Worm (Caenorhabditis elegans): ENCODE measurements around the gene gldi-10.

- TF ChIP-seq bed-2 (GFP tag; IDR thresholded peaks at IDR 0.05): no peak
- no peak for TF ChIP-seq lsl-1 (GFP tag; optimal IDR thresholded peaks at IDR 0.05)
- TF ChIP-seq chd-7 (tag; optimal IDR thresholded peaks at IDR 0.05): no peak
- TF ChIP-seq sdz-38 (tag; optimal IDR thresholded peaks at IDR 0.05): no peak
- no peak for TF ChIP-seq snpc-4 (GFP tag; optimal IDR thresholded peaks at IDR 0.05)
- no peak for TF ChIP-seq snpc-4 (tag; optimal IDR thresholded peaks at IDR 0.05)
- TF ChIP-seq B0336.3 (GFP tag; IDR thresholded peaks at IDR 0.05): no peak
- TF ChIP-seq repo-1 (tag; optimal IDR thresholded peaks at IDR 0.05): no peak
- TF ChIP-seq nhr-27 (tag; optimal IDR thresholded peaks at IDR 0.05): no peak
- TF ChIP-seq ztf-26 (tag; optimal IDR thresholded peaks at IDR 0.05): no peak
- TF ChIP-seq ama-1 (optimal IDR thresholded peaks at IDR 0.05): no peak
- TF ChIP-seq ama-1 (GFP tag; optimal IDR thresholded peaks at IDR 0.05): no peak
- no peak for TF ChIP-seq dpl-1 (GFP tag; optimal IDR thresholded peaks at IDR 0.05)
- no peak for TF ChIP-seq mcd-1 (GFP tag; IDR thresholded peaks at IDR 0.05)
Measured at ce11 chrIV:9051510-9052175, 47.4 kb upstream of the gldi-10 start.

Measured in whole organism, young adult.